Fruit fly (Drosophila melanogaster): ENCODE data around the gene CG1161.
A peak's percentile ranks its signal among the peaks of the same experiment; 100 is the strongest.

CG1161 gene

DNA sequence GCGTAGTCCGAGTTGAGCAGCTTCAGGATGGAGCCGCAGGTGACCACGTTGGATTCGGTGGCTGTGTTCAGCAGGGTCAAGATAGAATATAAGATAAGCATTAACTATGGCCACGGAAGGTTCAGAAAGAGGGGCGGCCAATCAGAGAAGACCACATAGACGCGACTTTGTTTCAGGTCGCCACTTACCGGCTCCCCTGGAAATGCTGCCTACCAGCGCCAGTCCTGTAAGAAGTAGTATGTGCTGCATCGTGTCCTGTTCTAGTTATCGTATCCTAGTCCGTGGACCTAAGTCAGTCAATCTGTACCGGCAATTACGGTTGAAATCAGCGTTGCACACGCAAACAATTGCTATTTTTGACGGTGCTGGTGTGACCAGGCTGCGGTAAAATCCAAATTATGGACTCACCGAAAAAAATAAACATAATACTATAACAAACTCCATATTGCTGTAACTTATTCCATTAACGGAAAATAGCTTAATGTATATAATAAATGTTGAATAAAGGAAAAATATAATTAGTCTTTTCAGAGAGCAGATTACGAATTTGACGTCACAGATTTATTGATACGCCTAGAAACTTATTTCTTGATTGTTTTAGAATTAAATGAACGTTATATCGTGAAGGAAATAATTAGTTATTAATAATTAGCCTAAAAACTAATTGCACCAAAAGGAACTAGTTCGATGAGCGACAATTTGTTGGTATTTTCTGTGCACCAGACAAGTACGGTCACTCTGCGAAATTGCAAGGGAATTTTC lies at the start of gene CG1161, which contains the start of gene CG11999:
TSS of gene CG1161 (plus strand) at position 720 of the 762 bp plus-strand sequence.
TSS of gene CG11999 (minus strand) at position 375 of the 762 bp plus-strand sequence.
- TF ChIP-seq CG8478 (optimal IDR thresholded peaks at IDR 0.05) (no peak), CTCF (optimal IDR thresholded peaks at IDR 0.05) (no peak)

dm6 chr3R:5305850-5306483 lies 48.9 kb upstream of the CG1161 start:
- no peak for TF ChIP-seq CTCF (optimal IDR thresholded peaks at IDR 0.05)
- no peak for TF ChIP-seq CG8478 (optimal IDR thresholded peaks at IDR 0.05)

DNA sequence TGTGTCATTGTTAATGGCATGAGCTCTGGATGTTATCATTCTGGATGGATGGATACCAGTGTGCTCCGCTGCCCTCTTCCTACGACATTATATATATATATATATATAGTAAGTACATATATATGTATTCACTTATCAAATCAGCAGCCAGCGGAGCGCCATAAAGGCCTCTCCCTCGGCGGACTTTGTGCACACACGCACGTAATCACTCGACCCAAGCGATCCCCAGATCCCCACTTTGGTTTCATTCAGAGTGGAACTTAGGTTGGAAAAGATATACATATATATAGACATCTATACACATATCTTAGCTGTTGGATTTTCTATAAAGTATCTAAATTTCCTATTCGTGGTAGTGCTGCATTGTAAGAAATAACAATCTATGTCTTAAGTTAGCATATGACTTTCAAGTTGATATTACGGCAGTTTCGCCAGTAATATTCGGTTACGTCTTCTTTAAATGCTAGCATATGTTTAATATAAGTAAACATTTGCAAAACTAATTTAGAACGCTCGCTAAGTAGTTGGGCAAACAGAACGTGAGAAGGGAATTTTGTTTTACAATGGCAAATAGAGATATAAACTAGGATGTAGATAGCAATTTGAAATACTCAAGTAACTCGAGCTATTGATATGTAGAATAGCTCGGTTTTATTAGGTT lies 46.6 kb upstream of the CG1161 start:
- TF ChIP-seq CTCF (optimal IDR thresholded peaks at IDR 0.05) (no peak), CG8478 (optimal IDR thresholded peaks at IDR 0.05) (no peak)

dm6 chr3R:5309234-5309798 lies 45.6 kb upstream of the CG1161 start:
- no peak for TF ChIP-seq CTCF (optimal IDR thresholded peaks at IDR 0.05)
- no peak for TF ChIP-seq CG8478 (optimal IDR thresholded peaks at IDR 0.05)

dm6 chr3R:5310250-5310649 lies 44.6 kb upstream of the CG1161 start:
- TF ChIP-seq CG8478 (optimal IDR thresholded peaks at IDR 0.05) (no peak), CTCF (optimal IDR thresholded peaks at IDR 0.05) (no peak)

DNA sequence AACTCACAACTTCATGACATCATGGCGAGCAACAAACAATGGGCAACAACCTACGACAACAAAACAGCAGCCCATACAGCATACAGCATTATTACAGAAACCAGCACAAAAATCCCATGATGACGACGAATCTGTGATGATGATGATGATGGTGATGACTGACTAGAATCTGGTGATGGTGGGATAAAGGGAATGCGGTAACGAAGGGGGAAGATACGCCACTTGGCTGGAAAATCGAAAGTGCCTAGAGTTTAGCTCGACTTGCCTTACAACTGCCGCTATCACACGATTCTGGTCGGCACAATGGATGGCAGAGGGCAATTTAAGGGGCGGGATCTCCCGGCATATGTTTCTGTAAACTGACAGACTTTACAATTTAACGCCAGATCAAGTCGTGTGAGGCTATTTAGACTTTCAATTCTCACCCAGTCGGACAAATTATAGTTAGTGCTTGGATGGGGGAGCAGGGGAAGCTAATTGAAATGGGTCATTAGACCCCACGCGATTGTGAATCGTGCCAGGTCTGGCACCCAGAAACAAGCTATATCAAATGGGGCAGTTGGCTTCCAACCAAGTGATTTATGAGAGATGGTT lies 39.7 kb upstream of the CG1161 start:
- no peak for TF ChIP-seq CTCF (optimal IDR thresholded peaks at IDR 0.05)
- no peak for TF ChIP-seq CG8478 (optimal IDR thresholded peaks at IDR 0.05)

DNA sequence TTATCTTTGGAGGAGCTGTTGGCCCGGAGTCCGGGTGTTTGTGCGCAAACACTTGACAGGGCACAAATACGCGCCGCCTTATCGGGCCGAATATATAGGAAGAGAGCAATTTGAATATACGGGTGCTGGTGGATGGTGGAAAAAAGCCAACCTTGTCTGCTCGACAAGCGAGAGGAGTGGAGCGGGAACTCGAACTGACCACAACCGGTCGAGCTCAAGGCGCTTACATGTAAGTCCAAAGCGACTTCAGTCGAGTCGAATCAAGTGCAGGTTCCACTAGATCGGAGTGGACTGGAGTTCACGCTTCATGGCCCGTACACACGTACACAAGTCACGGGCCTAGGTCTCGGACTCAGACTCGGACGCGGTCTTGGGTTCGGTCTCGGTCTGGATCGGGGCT lies 39.0 kb upstream of the CG1161 start:
- no peak for TF ChIP-seq CTCF (optimal IDR thresholded peaks at IDR 0.05)
- TF ChIP-seq CG8478 (optimal IDR thresholded peaks at IDR 0.05), result no peak

dm6 chr3R:5316790-5317189 lies 38.1 kb upstream of the CG1161 start:
- no peak for TF ChIP-seq CTCF (optimal IDR thresholded peaks at IDR 0.05)
- no peak for TF ChIP-seq CG8478 (optimal IDR thresholded peaks at IDR 0.05)

DNA sequence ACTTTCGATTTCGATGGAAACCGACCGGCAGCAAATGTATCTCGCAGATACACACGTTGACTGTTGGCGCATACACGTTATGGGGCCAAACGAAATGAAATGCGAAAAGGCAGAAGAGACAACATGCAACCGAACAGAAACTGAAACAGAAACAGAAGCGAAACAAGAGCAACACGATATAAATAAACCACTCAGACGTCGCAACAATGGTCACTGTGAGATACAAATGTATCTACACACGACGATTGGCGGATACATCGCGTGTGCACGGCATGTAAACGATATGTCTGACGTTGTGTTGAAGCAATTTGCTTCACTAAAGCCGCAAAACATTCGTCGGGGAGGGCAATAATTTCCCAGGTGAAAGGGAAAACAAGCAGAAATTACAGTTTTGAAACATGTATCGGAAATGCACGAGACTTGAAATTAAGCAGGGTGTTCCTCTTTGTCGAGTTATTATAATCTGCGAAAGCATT lies 37.2 kb upstream of the CG1161 start:
- TF ChIP-seq CTCF (optimal IDR thresholded peaks at IDR 0.05) (no peak), CG8478 (optimal IDR thresholded peaks at IDR 0.05) (no peak)

DNA sequence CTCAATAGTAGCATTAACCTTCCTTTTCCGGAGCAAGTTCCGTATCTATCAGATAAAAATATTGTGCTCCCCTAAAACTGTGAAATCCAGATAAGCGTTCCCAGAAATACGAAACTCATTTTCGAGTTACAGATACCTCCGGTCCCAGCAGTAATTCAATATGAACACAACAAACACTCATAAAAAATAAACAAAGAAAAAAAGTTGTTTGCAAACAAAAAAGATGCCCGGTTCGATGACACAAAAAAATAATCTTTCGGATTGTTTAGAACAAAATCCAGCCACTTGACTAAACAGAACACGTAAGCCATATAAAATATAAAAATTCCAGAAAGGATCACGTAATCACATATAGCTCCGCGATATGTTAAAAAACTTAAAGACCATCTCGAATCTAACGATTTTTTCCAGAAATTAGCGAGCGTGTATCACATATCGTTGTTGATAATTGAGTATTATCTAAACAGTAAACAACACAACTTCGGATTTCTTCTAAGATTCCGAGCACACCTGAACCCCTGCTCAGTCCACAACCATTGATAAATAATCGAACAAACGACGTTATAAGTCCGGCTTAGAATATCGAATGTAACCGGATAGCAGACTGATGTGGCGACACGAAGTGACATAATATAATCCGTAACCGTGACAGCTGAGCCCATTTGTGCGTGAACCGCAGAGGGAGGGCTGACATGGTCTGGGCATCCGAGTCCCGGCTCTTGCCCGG lies 35.7 kb upstream of the CG1161 start:
- TF ChIP-seq CTCF (optimal IDR thresholded peaks at IDR 0.05) (no peak), CG8478 (optimal IDR thresholded peaks at IDR 0.05) (no peak)

DNA sequence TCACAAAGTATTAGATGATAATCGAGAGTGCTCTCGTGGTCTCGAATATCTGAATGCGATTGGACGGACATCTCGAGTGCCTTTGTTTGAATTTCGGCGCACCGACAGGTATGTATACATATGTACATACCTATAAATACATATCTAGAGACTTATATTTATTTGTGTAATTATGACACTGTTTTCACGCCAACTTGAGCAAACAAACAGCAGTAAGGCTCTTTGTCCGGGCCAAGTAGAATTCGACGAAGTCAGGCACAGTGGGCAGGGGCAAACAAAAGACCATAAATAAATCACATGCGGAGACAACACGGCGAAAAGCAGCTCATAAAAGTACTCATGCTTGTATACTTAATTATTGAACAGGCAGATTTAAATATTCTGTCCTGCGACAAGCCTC lies 34.2 kb upstream of the CG1161 start:
- TF ChIP-seq CTCF (optimal IDR thresholded peaks at IDR 0.05) (no peak), CG8478 (optimal IDR thresholded peaks at IDR 0.05) (no peak)

DNA sequence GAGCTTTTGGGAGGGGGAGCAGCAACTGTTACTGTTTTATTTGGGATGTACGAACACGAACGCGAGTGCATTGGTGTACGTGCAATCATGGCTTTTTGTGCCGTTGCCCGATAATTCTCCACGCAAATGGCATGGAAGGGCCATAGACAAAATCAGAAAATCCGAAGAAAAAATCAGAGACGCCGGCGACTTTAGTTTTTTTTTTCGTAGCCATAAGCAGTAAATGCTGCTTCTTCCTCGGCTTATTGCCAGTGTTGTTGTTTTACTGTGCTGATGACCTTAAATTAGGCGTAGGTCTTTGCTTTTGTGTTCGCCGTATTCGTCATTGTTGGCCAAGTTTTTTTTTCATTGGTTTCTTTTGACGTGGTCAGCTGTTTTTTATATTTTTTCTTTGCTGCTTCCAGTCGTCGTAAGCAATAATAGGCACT lies 32.7 kb upstream of the CG1161 start:
- TF ChIP-seq CTCF (optimal IDR thresholded peaks at IDR 0.05) (no peak), CG8478 (optimal IDR thresholded peaks at IDR 0.05) (no peak)

- TF ChIP-seq CG8478 (optimal IDR thresholded peaks at IDR 0.05), result no peak
- TF ChIP-seq CTCF (optimal IDR thresholded peaks at IDR 0.05), result no peak
Measured at dm6 chr3R:5323741-5324538, 31.0 kb upstream of the CG1161 start.

dm6 chr3R:5326166-5326565 lies 28.7 kb upstream of the CG1161 start:
- TF ChIP-seq CG8478 (optimal IDR thresholded peaks at IDR 0.05) (no peak), CTCF (optimal IDR thresholded peaks at IDR 0.05) (peak in 1 of 2 experiments; percentile 39)

Data from S2 (cell line).